Fruit fly (Drosophila melanogaster) whole organism, embryonic: ENCODE results near the gene CG32278.
A peak's percentile ranks its signal among the peaks of the same experiment; 100 is the strongest.

Source experiments
- ATbp ChIP-seq: fragments of 200-800 bp; sonication (Bioruptor generic); optimal IDR thresholded peaks from 2 replicates; lab custom pipeline; 2017; ENCODE audit warnings: missing biosample characterization, mild to moderate bottlenecking, missing genetic modification characterization, missing genetic modification reagents
- Abd-B ChIP-seq: fragments of 200-800 bp; sonication (Bioruptor generic); optimal IDR thresholded peaks from 2 replicates; lab custom pipeline; 2018; ENCODE audit warnings: missing biosample characterization, mild to moderate bottlenecking, missing genetic modification characterization, moderate library complexity
- CG10321 ChIP-seq: fragments of 200-800 bp; sonication (Bioruptor generic); IDR thresholded peaks from 2 replicates; pipeline ENCODE4 v1.3.6; 2022; ENCODE audit warnings: missing biosample characterization, missing genetic modification characterization
- CG11560 ChIP-seq: fragments of 200-800 bp; sonication (Bioruptor generic); IDR thresholded peaks from 3 replicates; pipeline ENCODE4 v1.3.6; 2022; ENCODE audit warnings: missing biosample characterization, missing genetic modification characterization
- CG12744 ChIP-seq: fragments of 200-800 bp; sonication (Bioruptor generic); optimal IDR thresholded peaks from 2 replicates; lab custom pipeline; 2016; ENCODE audit warnings: missing biosample characterization, missing genetic modification characterization
- CG13424 ChIP-seq: fragments of 200-800 bp; sonication (Bioruptor generic); optimal IDR thresholded peaks from 2 replicates; lab custom pipeline; 2019; ENCODE audit warnings: missing biosample characterization, mild to moderate bottlenecking, missing genetic modification characterization, moderate library complexity
- CG14014 ChIP-seq: fragments of 200-800 bp; sonication (Bioruptor generic); IDR thresholded peaks from 2 replicates; pipeline ENCODE4 v1.3.6; 2022; ENCODE audit warnings: missing biosample characterization, missing genetic modification characterization
- CG17186 ChIP-seq: fragments of 200-800 bp; sonication (Bioruptor generic); optimal IDR thresholded peaks from 3 replicates; lab custom pipeline; 2017; ENCODE audit warnings: missing biosample characterization, missing genetic modification reagents, missing genetic modification characterization
- CG17328 ChIP-seq: fragments of 200-800 bp; sonication (Bioruptor generic); IDR thresholded peaks from 2 replicates; pipeline ENCODE4 v1.3.6; 2022; ENCODE audit warnings: missing biosample characterization, missing genetic modification characterization
- CG1792 ChIP-seq: fragments of 200-800 bp; sonication (Bioruptor generic); optimal IDR thresholded peaks from 2 replicates; lab custom pipeline; 2016; ENCODE audit warnings: missing biosample characterization, missing genetic modification characterization
- CG2712 ChIP-seq: fragments of 200-800 bp; optimal IDR thresholded peaks from 3 replicates; lab custom pipeline; 2019; ENCODE audit warnings: missing biosample characterization, mild to moderate bottlenecking, missing genetic modification characterization, moderate library complexity
- CG34422 ChIP-seq: fragments of 200-800 bp; sonication (Bioruptor generic); IDR thresholded peaks from 3 replicates; pipeline ENCODE4 v1.3.6; 2022; ENCODE audit warnings: missing biosample characterization, missing genetic modification characterization
- CG4404 ChIP-seq: fragments of 200-800 bp; sonication (Bioruptor generic); IDR thresholded peaks from 2 replicates; pipeline ENCODE4 v1.3.6; 2022; ENCODE audit warnings: missing biosample characterization, missing genetic modification characterization
- CG6654 ChIP-seq: fragments of 200-800 bp; sonication (Bioruptor generic); optimal IDR thresholded peaks from 2 replicates; lab custom pipeline; 2017; ENCODE audit warnings: missing biosample characterization, mild to moderate bottlenecking, missing genetic modification characterization
- CG6683 ChIP-seq: fragments of 200-800 bp; sonication (Bioruptor generic); optimal IDR thresholded peaks from 2 replicates; lab custom pipeline; 2017; ENCODE audit warnings: missing biosample characterization, mild to moderate bottlenecking, missing genetic modification characterization, missing genetic modification reagents
- CG6854 ChIP-seq: fragments of 200-800 bp; sonication (Bioruptor generic); optimal IDR thresholded peaks from 3 replicates; lab custom pipeline; 2017; ENCODE audit warnings: missing biosample characterization, mild to moderate bottlenecking, missing genetic modification characterization
- CG7271 ChIP-seq: fragments of 200-800 bp; sonication (Bioruptor generic); optimal IDR thresholded peaks from 2 replicates; lab custom pipeline; 2018; ENCODE audit warnings: missing biosample characterization, mild to moderate bottlenecking, missing genetic modification characterization, moderate library complexity
- CG7963 ChIP-seq: fragments of 200-800 bp; sonication (Bioruptor generic); IDR thresholded peaks from 3 replicates; pipeline ENCODE4 v1.3.6; 2022; ENCODE audit warnings: missing biosample characterization, missing genetic modification characterization; ENCODE audit not compliant: partially characterized antibody
- CG8089 ChIP-seq: fragments of 200-800 bp; sonication (Bioruptor generic); optimal IDR thresholded peaks from 3 replicates; lab custom pipeline; 2016; ENCODE audit warnings: missing biosample characterization, missing genetic modification characterization
- CG8290 ChIP-seq, 3 experiments: fragments of 200-800 bp; sonication (Bioruptor generic); optimal IDR thresholded peaks; 2 replicates each; lab custom pipeline; 2016 to 2019; ENCODE audit warnings: missing biosample characterization in 3 of 3, missing genetic modification characterization in 3 of 3, mild to moderate bottlenecking in 2 of 3, moderate library complexity in 1 of 3
- CG8388 ChIP-seq: fragments of 200-800 bp; sonication (Bioruptor generic); optimal IDR thresholded peaks from 2 replicates; lab custom pipeline; 2019; ENCODE audit warnings: missing biosample characterization, mild to moderate bottlenecking, missing genetic modification characterization, moderate library complexity
- Camta ChIP-seq: fragments of 200-800 bp; sonication (Bioruptor generic); optimal IDR thresholded peaks from 2 replicates; lab custom pipeline; 2016; ENCODE audit warnings: missing biosample characterization, missing genetic modification characterization
- D ChIP-seq, 2 experiments: fragments of 200-800 bp in 1 of 2; fragments of >200 bp in 1 of 2; sonication (Bioruptor generic) in 1 of 2; optimal IDR thresholded peaks; 2 replicates in 1 of 2; 3 replicates in 1 of 2; lab custom pipeline; 2017; ENCODE audit warnings: mild to moderate bottlenecking in 1 of 2, missing biosample characterization in 1 of 2, missing genetic modification characterization in 1 of 2, missing genetic modification reagents in 1 of 2
- Dad ChIP-seq: fragments of 200-800 bp; sonication (Bioruptor generic); optimal IDR thresholded peaks from 3 replicates; lab custom pipeline; 2016; ENCODE audit warnings: missing biosample characterization, missing genetic modification characterization
- Dbx ChIP-seq: fragments of 200-800 bp; sonication (Bioruptor generic); IDR thresholded peaks from 3 replicates; pipeline ENCODE4 v1.3.6; 2022; ENCODE audit warnings: missing biosample characterization, missing genetic modification characterization
- Fer1 ChIP-seq: fragments of 200-800 bp; sonication (Bioruptor generic); optimal IDR thresholded peaks from 2 replicates; lab custom pipeline; 2017; ENCODE audit warnings: missing biosample characterization, mild to moderate bottlenecking, missing genetic modification characterization
- GATAe ChIP-seq: fragments of 200-800 bp; sonication (Bioruptor generic); conservative IDR thresholded peaks from 2 replicates; pipeline ENCODE4 v1.3.6; 2022; ENCODE audit warnings: missing biosample characterization, missing genetic modification characterization
- HmgZ ChIP-seq: fragments of 200-800 bp; sonication (Bioruptor generic); optimal IDR thresholded peaks from 2 replicates; lab custom pipeline; 2018; ENCODE audit warnings: missing biosample characterization, mild to moderate bottlenecking, missing genetic modification characterization
- Hmr ChIP-seq: fragments of 200-800 bp; sonication (Bioruptor generic); optimal IDR thresholded peaks from 3 replicates; lab custom pipeline; 2017; ENCODE audit warnings: mild to moderate bottlenecking, missing biosample characterization, missing genetic modification reagents, missing genetic modification characterization
- Hr78 ChIP-seq, 2 experiments: fragments of 200-800 bp in 1 of 2; fragments of >200 bp in 1 of 2; sonication (Bioruptor generic) in 1 of 2; optimal IDR thresholded peaks; 2 replicates each; lab custom pipeline; 2017 to 2019; ENCODE audit warnings: missing biosample characterization in 2 of 2, missing genetic modification characterization in 2 of 2, mild to moderate bottlenecking in 1 of 2, moderate library complexity in 1 of 2
- Rx ChIP-seq: fragments of 200-800 bp; sonication (Bioruptor generic); IDR thresholded peaks from 2 replicates; pipeline ENCODE4 v1.3.6; 2022; ENCODE audit warnings: missing biosample characterization, missing genetic modification characterization
- Side ChIP-seq: fragments of 200-800 bp; sonication (Bioruptor generic); optimal IDR thresholded peaks from 2 replicates; lab custom pipeline; 2016; ENCODE audit warnings: missing biosample characterization, missing genetic modification characterization
- Tbp ChIP-seq: fragments of >200 bp; optimal IDR thresholded peaks from 2 replicates; lab custom pipeline; 2018; ENCODE audit warnings: missing biosample characterization, missing genetic modification characterization
- Xbp1 ChIP-seq: fragments of 200-800 bp; sonication (Bioruptor generic); optimal IDR thresholded peaks from 3 replicates; lab custom pipeline; 2016; ENCODE audit warnings: missing biosample characterization, mild to moderate bottlenecking, missing genetic modification characterization
- YL-1 ChIP-seq: fragments of 200-800 bp; sonication (Bioruptor generic); optimal IDR thresholded peaks from 3 replicates; lab custom pipeline; 2017; ENCODE audit warnings: missing biosample characterization, mild to moderate bottlenecking, missing genetic modification characterization
- cad ChIP-seq: fragments of >200 bp; optimal IDR thresholded peaks from 2 replicates; lab custom pipeline; 2017; ENCODE audit warnings: missing biosample characterization, missing genetic modification characterization
- dmrt99B ChIP-seq: fragments of 200-800 bp; sonication (Bioruptor generic); optimal IDR thresholded peaks from 2 replicates; lab custom pipeline; 2018; ENCODE audit warnings: missing biosample characterization, mild to moderate bottlenecking, missing genetic modification characterization, moderate library complexity
- lmd ChIP-seq: fragments of 200-800 bp; sonication (Bioruptor generic); IDR thresholded peaks from 2 replicates; pipeline ENCODE4 v1.3.6; 2022; ENCODE audit warnings: missing biosample characterization, missing genetic modification characterization
- nerfin-1 ChIP-seq: fragments of 200-800 bp; sonication (Bioruptor generic); optimal IDR thresholded peaks from 3 replicates; lab custom pipeline; 2019; ENCODE audit warnings: missing biosample characterization, mild to moderate bottlenecking, missing genetic modification characterization, moderate library complexity
- pnt ChIP-seq: fragments of 200-800 bp; sonication (Bioruptor generic); optimal IDR thresholded peaks from 3 replicates; lab custom pipeline; 2016; ENCODE audit warnings: missing biosample characterization, missing genetic modification characterization
- sc ChIP-seq, 3 experiments: fragments of >200 bp in 2 of 3; fragments of 200-800 bp in 1 of 3; sonication (Bioruptor generic) in 1 of 3; optimal IDR thresholded peaks; 2 replicates in 2 of 3; 3 replicates in 1 of 3; lab custom pipeline; 2017; ENCODE audit warnings: mild to moderate bottlenecking in 1 of 3, missing biosample characterization in 1 of 3, missing genetic modification characterization in 1 of 3, missing genetic modification reagents in 1 of 3
- sima ChIP-seq: fragments of 200-800 bp; sonication (Bioruptor generic); optimal IDR thresholded peaks from 2 replicates; lab custom pipeline; 2016; ENCODE audit warnings: missing biosample characterization, missing genetic modification characterization
- slp2 ChIP-seq: fragments of 200-800 bp; sonication (Bioruptor generic); optimal IDR thresholded peaks from 2 replicates; lab custom pipeline; 2016; ENCODE audit warnings: missing biosample characterization, missing genetic modification characterization
- sna ChIP-seq: fragments of 200-800 bp; sonication (Bioruptor generic); IDR thresholded peaks from 2 replicates; pipeline ENCODE4 v1.3.6; 2022; ENCODE audit warnings: missing biosample characterization, missing genetic modification characterization; ENCODE audit not compliant: partially characterized antibody
- ssp ChIP-seq: fragments of 200-800 bp; sonication (Bioruptor generic); IDR thresholded peaks from 2 replicates; pipeline ENCODE4 v1.3.6; 2022; ENCODE audit warnings: missing biosample characterization, missing genetic modification characterization
- tx ChIP-seq: fragments of 200-800 bp; sonication (Bioruptor generic); optimal IDR thresholded peaks from 2 replicates; lab custom pipeline; 2016; ENCODE audit warnings: missing biosample characterization, missing genetic modification characterization

CG32278 gene

DNA sequence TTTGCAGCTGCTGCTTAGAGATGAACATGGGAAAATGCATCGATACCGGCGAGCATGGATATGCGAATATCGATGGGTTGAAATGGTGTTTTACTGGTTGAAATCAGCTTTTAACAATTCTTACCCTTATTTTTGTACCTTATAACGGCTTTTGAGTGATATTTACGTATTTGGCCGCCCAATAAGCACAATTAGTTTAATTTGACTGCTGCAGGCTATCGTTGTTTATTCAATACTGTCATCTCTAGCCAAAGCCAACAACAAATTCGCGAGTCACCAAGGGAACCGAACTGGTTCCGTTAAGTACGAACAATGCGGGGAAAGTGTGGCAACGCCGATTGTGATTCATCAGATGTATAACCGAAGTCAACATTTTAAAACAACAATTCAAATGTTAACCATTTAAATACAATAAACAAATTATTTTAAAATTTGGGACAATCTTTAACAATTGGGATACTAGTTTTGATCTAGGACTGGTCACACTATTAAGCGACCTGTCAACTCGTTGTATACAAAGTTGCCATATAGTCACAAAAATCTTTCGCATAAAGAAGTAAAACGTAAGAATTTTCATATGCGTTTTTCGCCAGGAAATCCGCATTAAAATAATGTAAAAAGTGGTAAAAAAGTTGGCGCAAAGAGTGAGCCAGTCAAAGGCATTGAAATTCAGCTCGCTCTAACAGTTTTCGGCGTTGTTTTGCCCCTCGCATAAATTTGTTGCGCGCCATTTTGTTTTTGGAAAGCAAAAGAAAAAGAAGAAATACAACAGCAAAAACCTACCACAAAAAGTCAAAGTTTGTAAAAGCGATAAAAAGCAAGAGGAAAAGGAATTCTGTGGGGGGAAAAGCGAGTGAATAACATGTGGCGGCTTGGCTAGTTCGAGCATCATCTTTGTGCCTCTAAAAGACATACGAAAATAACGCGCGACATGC lies 20.7 kb upstream of the CG32278 start, which contains the start of the genes Usp5 and BtbVII (continued):
- TF ChIP-seq CG7271 (tag; lab: Kevin White, UChicago) = no peak
- peak; percentile 54 for TF ChIP-seq ssp (GFP tag; lab: Robert Waterston, UW)
- TF ChIP-seq Abd-B (GFP tag; lab: Kevin White, UChicago) = no peak
- TF ChIP-seq Side (GFP tag; lab: Kevin White, UChicago) = peak; percentile 56
- peak; percentile 14 for TF ChIP-seq Dad
- peak; percentile 30; the same call in 1 of the 2 replicates for TF ChIP-seq CG17328 (GFP tag; lab: Robert Waterston, UW)
- TF ChIP-seq sima (GFP tag; lab: Kevin White, UChicago) = no peak
- no peak for TF ChIP-seq D (optimal IDR thresholded peaks at IDR 0.05; lab: Kevin White, UChicago)
- peak; percentile 28 for TF ChIP-seq D (GFP tag; optimal IDR thresholded peaks at IDR 0.05; lab: Kevin White, UChicago)
- TF ChIP-seq CG7963 = peak; percentile 80
- peak; percentile 46 for TF ChIP-seq CG2712 (tag; lab: Kevin White, UChicago)
- peak; percentile 26 for TF ChIP-seq CG12744 (GFP tag; lab: Kevin White, UChicago)
- TF ChIP-seq slp2 (GFP tag; lab: Kevin White, UChicago) = peak; percentile 33
- TF ChIP-seq HmgZ (tag; lab: Kevin White, UChicago) = peak; percentile 69
- peak; percentile 86; the same call in 1 of the 3 replicates for TF ChIP-seq CG34422 (GFP tag; lab: Robert Waterston, UW)
- peak; percentile 59 for TF ChIP-seq Xbp1 (GFP tag; lab: Kevin White, UChicago)
- TF ChIP-seq CG13424 (tag; lab: Kevin White, UChicago) = peak; percentile 64
- TF ChIP-seq sna = peak; percentile 99
- TF ChIP-seq CG4404 (GFP tag; lab: Robert Waterston, UW) = peak; percentile 50; the same call in 1 of the 2 replicates
- peak; percentile 68 for TF ChIP-seq Dbx (GFP tag; lab: Robert Waterston, UW)
- peak; percentile 45; the same call in 1 of the 2 replicates for TF ChIP-seq lmd (GFP tag; lab: Robert Waterston, UW)
- peak; percentile 41 for TF ChIP-seq CG6683 (GFP tag; lab: Kevin White, UChicago)
- TF ChIP-seq Camta (GFP tag; lab: Kevin White, UChicago) = peak; percentile 43
- no peak for TF ChIP-seq CG11560 (tag; lab: Robert Waterston, UW)
- no peak for TF ChIP-seq Hr78 (GFP tag; optimal IDR thresholded peaks at IDR 0.05; lab: Kevin White, UChicago)
- peak; percentile 10 for TF ChIP-seq nerfin-1 (tag; lab: Kevin White, UChicago)
- TF ChIP-seq ATbp (GFP tag; lab: Kevin White, UChicago) = peak; percentile 22
- TF ChIP-seq Hmr (GFP tag; lab: Kevin White, UChicago) = peak; percentile 50
- TF ChIP-seq dmrt99B (tag; lab: Kevin White, UChicago) = no peak
- TF ChIP-seq CG6654 = no peak
- peak; percentile 82 for TF ChIP-seq CG8290 (GFP tag; optimal IDR thresholded peaks at IDR 0.05; lab: Kevin White, UChicago)
- TF ChIP-seq CG8290 (tag; optimal IDR thresholded peaks at IDR 0.05; lab: Kevin White, UChicago) = peak in 1 of 2 experiments; percentile 80
- no peak for TF ChIP-seq Rx (GFP tag; lab: Robert Waterston, UW)
- no peak for TF ChIP-seq CG10321 (GFP tag; lab: Robert Waterston, UW)
- TF ChIP-seq CG8388 = peak; percentile 17
- no peak for TF ChIP-seq CG17186 (GFP tag; lab: Kevin White, UChicago)
- peak; percentile 55 for TF ChIP-seq pnt
- TF ChIP-seq CG6854 (GFP tag; lab: Kevin White, UChicago) = no peak
- no peak for TF ChIP-seq YL-1 (GFP tag; lab: Kevin White, UChicago)
- TF ChIP-seq sc (optimal IDR thresholded peaks at IDR 0.05; lab: Kevin White, UChicago) = no peak
- no peak for TF ChIP-seq sc (GFP tag; optimal IDR thresholded peaks at IDR 0.05; lab: Kevin White, UChicago)
- no peak for TF ChIP-seq GATAe (GFP tag; lab: Robert Waterston, UW)
- TF ChIP-seq CG1792 (GFP tag; lab: Kevin White, UChicago) = peak; percentile 33
- no peak for TF ChIP-seq cad (GFP tag; lab: Kevin White, UChicago)
- TF ChIP-seq tx (GFP tag; lab: Kevin White, UChicago) = peak; percentile 68
- peak; percentile 59 for TF ChIP-seq Fer1 (GFP tag; lab: Kevin White, UChicago)
- no peak for TF ChIP-seq Tbp (GFP tag; lab: Kevin White, UChicago)
- TF ChIP-seq CG14014 (GFP tag; lab: Robert Waterston, UW) = peak; percentile 34; the same call in 1 of the 2 replicates
- TF ChIP-seq CG8089 (GFP tag; lab: Kevin White, UChicago) = peak; percentile 1
